Fruit fly (Drosophila melanogaster) whole organism, pupa: ENCODE measurements around the gene MESR3.

Source experiments
- CG10348 ChIP-seq: fragments of 200-800 bp; sonication (Bioruptor generic); IDR thresholded peaks from 2 replicates; pipeline ENCODE4 v1.3.6; 2022; ENCODE audit warnings: missing biosample characterization, missing genetic modification characterization
- CG12605 ChIP-seq: fragments of 200-800 bp; sonication (Bioruptor generic); IDR thresholded peaks from 2 replicates; pipeline ENCODE4 v1.3.6; 2022; ENCODE audit warnings: missing biosample characterization, missing genetic modification characterization
- CG13204 ChIP-seq: fragments of 200-800 bp; sonication (Bioruptor generic); optimal IDR thresholded peaks from 2 replicates; lab custom pipeline; 2018; ENCODE audit warnings: missing biosample characterization, mild to moderate bottlenecking, missing genetic modification characterization, moderate library complexity
- CG14655 ChIP-seq: fragments of 200-800 bp; sonication (Bioruptor generic); optimal IDR thresholded peaks from 3 replicates; lab custom pipeline; 2017; ENCODE audit warnings: mild to moderate bottlenecking, missing biosample characterization, missing genetic modification reagents, missing genetic modification characterization
- CG15710 ChIP-seq: fragments of 200-800 bp; sonication (Bioruptor generic); optimal IDR thresholded peaks from 2 replicates; lab custom pipeline; 2018; ENCODE audit warnings: missing biosample characterization, mild to moderate bottlenecking, missing genetic modification characterization, moderate library complexity
- CG17806 ChIP-seq: fragments of 200-800 bp; sonication (Bioruptor generic); optimal IDR thresholded peaks from 2 replicates; lab custom pipeline; 2018; ENCODE audit warnings: missing biosample characterization, mild to moderate bottlenecking, missing genetic modification characterization, moderate library complexity
- CG32121 ChIP-seq: fragments of 200-800 bp; sonication (Bioruptor generic); IDR thresholded peaks from 2 replicates; pipeline ENCODE4 v1.3.6; 2022; ENCODE audit warnings: missing biosample characterization, missing genetic modification characterization
- CG34367 ChIP-seq: fragments of 200-800 bp; sonication (Bioruptor generic); optimal IDR thresholded peaks from 2 replicates; lab custom pipeline; 2018; ENCODE audit warnings: missing biosample characterization, mild to moderate bottlenecking, missing genetic modification characterization
- CG4496 ChIP-seq: fragments of 200-800 bp; sonication (Bioruptor generic); IDR thresholded peaks from 3 replicates; pipeline ENCODE4 v1.3.6; 2022; ENCODE audit warnings: missing biosample characterization, missing genetic modification characterization
- CG8159 ChIP-seq: fragments of 200-800 bp; sonication (Bioruptor generic); optimal IDR thresholded peaks from 3 replicates; lab custom pipeline; 2018; ENCODE audit warnings: missing biosample characterization, mild to moderate bottlenecking, missing genetic modification characterization, moderate library complexity
- CG8301 ChIP-seq: fragments of 200-800 bp; sonication (Bioruptor generic); optimal IDR thresholded peaks from 2 replicates; lab custom pipeline; 2018; ENCODE audit warnings: missing biosample characterization, mild to moderate bottlenecking, missing genetic modification characterization
- CG9948 ChIP-seq: fragments of 200-800 bp; sonication (Bioruptor generic); optimal IDR thresholded peaks from 2 replicates; lab custom pipeline; 2018; ENCODE audit warnings: missing biosample characterization, mild to moderate bottlenecking, missing genetic modification characterization, moderate library complexity
- D1 ChIP-seq: fragments of 200-800 bp; sonication (Bioruptor generic); optimal IDR thresholded peaks from 2 replicates; lab custom pipeline; 2018; ENCODE audit warnings: missing biosample characterization, mild to moderate bottlenecking, missing genetic modification characterization, moderate library complexity
- EcR ChIP-seq: fragments of 200-800 bp; sonication (Bioruptor generic); optimal IDR thresholded peaks from 3 replicates; lab custom pipeline; 2019; ENCODE audit warnings: missing biosample characterization, missing genetic modification characterization, mild to moderate bottlenecking, moderate library complexity, missing genetic modification reagents
- Ets98B ChIP-seq: fragments of 200-800 bp; sonication (Bioruptor generic); IDR thresholded peaks from 2 replicates; pipeline ENCODE4 v1.3.6; 2022; ENCODE audit warnings: missing biosample characterization, missing genetic modification characterization
- Pif1A ChIP-seq: fragments of 200-800 bp; sonication (Bioruptor generic); optimal IDR thresholded peaks from 3 replicates; lab custom pipeline; 2016; ENCODE audit warnings: missing biosample characterization, missing genetic modification characterization
- Pif1B ChIP-seq: fragments of 200-800 bp; sonication (Bioruptor generic); optimal IDR thresholded peaks from 3 replicates; lab custom pipeline; 2016; ENCODE audit warnings: missing biosample characterization, missing genetic modification characterization
- Snoo ChIP-seq: fragments of 200-800 bp; sonication (Bioruptor generic); optimal IDR thresholded peaks from 3 replicates; lab custom pipeline; 2017; ENCODE audit warnings: missing biosample characterization, mild to moderate bottlenecking, missing genetic modification characterization, inconsistent platforms
- fd96Ca ChIP-seq: fragments of 200-800 bp; sonication (Bioruptor generic); IDR thresholded peaks from 3 replicates; pipeline ENCODE4 v1.3.6; 2022; ENCODE audit warnings: missing biosample characterization, missing genetic modification characterization
- gl ChIP-seq: fragments of 200-800 bp; sonication (Bioruptor generic); optimal IDR thresholded peaks from 2 replicates; lab custom pipeline; 2018; ENCODE audit warnings: missing biosample characterization, mild to moderate bottlenecking, missing genetic modification characterization
- rn ChIP-seq: fragments of 200-800 bp; sonication (Bioruptor generic); IDR thresholded peaks from 2 replicates; pipeline ENCODE4 v1.3.6; 2022; ENCODE audit warnings: missing biosample characterization, missing genetic modification characterization

Gene MESR3

dm6 chr2L:18616019-18616418 is 1.0 kb upstream of the MESR3 start, which contains the start of gene IFT46:
IFT46 (minus strand) TSS chr2L:18616106.
- TF ChIP-seq CG13204 (GFP tag; lab: Kevin White, UChicago), result no peak
- TF ChIP-seq CG17806 (tag; lab: Kevin White, UChicago), result peak; percentile 23
- TF ChIP-seq D1 (tag; lab: Kevin White, UChicago), result no peak
- no peak for TF ChIP-seq CG34367 (tag; lab: Kevin White, UChicago)
- TF ChIP-seq fd96Ca (GFP tag; lab: Robert Waterston, UW), result no peak

dm6 chr2L:18620153-18620552 is 3.1 kb downstream of the MESR3 start:
- TF ChIP-seq CG17806 (tag; lab: Kevin White, UChicago) (no peak), Snoo (no peak), CG34367 (tag; lab: Kevin White, UChicago) (no peak), EcR (no peak), CG4496 (GFP tag; lab: Robert Waterston, UW) (no peak), Ets98B (GFP tag; lab: Robert Waterston, UW) (no peak)

- TF ChIP-seq CG10348 (GFP tag; lab: Robert Waterston, UW), result no peak
- peak; percentile 44 for TF ChIP-seq CG34367 (tag; lab: Kevin White, UChicago)
- peak; percentile 35; the same call in 1 of the 2 replicates for TF ChIP-seq CG12605 (GFP tag; lab: Robert Waterston, UW)
- no peak for TF ChIP-seq CG13204 (GFP tag; lab: Kevin White, UChicago)
- TF ChIP-seq gl, result peak; percentile 39
- TF ChIP-seq Ets98B (GFP tag; lab: Robert Waterston, UW), result peak; percentile 43
- peak; percentile 89 for TF ChIP-seq CG8159
- peak; percentile 64 for TF ChIP-seq CG14655 (GFP tag; lab: Kevin White, UChicago)
- peak; percentile 73 for TF ChIP-seq CG15710 (tag; lab: Kevin White, UChicago)
- peak; percentile 65 for TF ChIP-seq CG32121
- TF ChIP-seq Pif1B (GFP tag; lab: Kevin White, UChicago), result peak; percentile 77
- TF ChIP-seq Pif1A (GFP tag; lab: Kevin White, UChicago), result peak; percentile 68
- TF ChIP-seq CG8301 (tag; lab: Kevin White, UChicago), result peak; percentile 64
- TF ChIP-seq rn, result peak; percentile 19; the same call in 1 of the 2 replicates
- TF ChIP-seq CG17806 (tag; lab: Kevin White, UChicago), result peak; percentile 83
- TF ChIP-seq EcR, result peak; percentile 62
- peak; percentile 66 for TF ChIP-seq CG9948 (tag; lab: Kevin White, UChicago)
- TF ChIP-seq D1 (tag; lab: Kevin White, UChicago), result peak; percentile 73
- peak; percentile 68 for TF ChIP-seq Snoo
- TF ChIP-seq fd96Ca (GFP tag; lab: Robert Waterston, UW), result no peak
- peak; percentile 66; the same call in 1 of the 3 replicates for TF ChIP-seq CG4496 (GFP tag; lab: Robert Waterston, UW)
- TF ChIP-seq, all 21 proteins: peak for 18
These were observed 4.5 kb downstream of the MESR3 start for dm6 chr2L:18621357-18622211.

dm6 chr2L:18623435-18623834 is 6.4 kb downstream of the MESR3 start:
- no peak for TF ChIP-seq CG14655 (GFP tag; lab: Kevin White, UChicago)
- no peak for TF ChIP-seq gl
- TF ChIP-seq CG8301 (tag; lab: Kevin White, UChicago), result no peak
- TF ChIP-seq CG4496 (GFP tag; lab: Robert Waterston, UW), result no peak
- no peak for TF ChIP-seq CG9948 (tag; lab: Kevin White, UChicago)
- TF ChIP-seq Snoo, result no peak
- TF ChIP-seq CG8159, result no peak
- TF ChIP-seq CG15710 (tag; lab: Kevin White, UChicago), result no peak

dm6 chr2L:18624362-18624761 is 7.3 kb downstream of the MESR3 start:
- TF ChIP-seq Pif1A (GFP tag; lab: Kevin White, UChicago) (no peak), CG15710 (tag; lab: Kevin White, UChicago) (no peak)
- TF ChIP-seq, all 21 proteins: peak for 0

- no peak for TF ChIP-seq CG9948 (tag; lab: Kevin White, UChicago)
- TF ChIP-seq CG14655 (GFP tag; lab: Kevin White, UChicago), result no peak
- no peak for TF ChIP-seq D1 (tag; lab: Kevin White, UChicago)
- TF ChIP-seq CG34367 (tag; lab: Kevin White, UChicago), result no peak
- TF ChIP-seq, all 21 proteins: peak for 0
These were observed 8.0 kb downstream of the MESR3 start for dm6 chr2L:18625009-18625408.

dm6 chr2L:18625470-18625869 is 8.4 kb downstream of the MESR3 start:
- no peak for TF ChIP-seq fd96Ca (GFP tag; lab: Robert Waterston, UW)
- TF ChIP-seq, all 21 proteins: peak for 0
